Fruit fly (Drosophila melanogaster) whole organism, prepupa: Measurements from ENCODE around the gene Ask1.

Experiments used
- Blimp-1 ChIP-seq: fragments of 200-800 bp; sonication (Bioruptor generic); optimal IDR thresholded peaks from 3 replicates; lab custom pipeline; 2017; ENCODE audit warnings: missing biosample characterization, missing genetic modification characterization, mild to moderate bottlenecking, moderate library complexity, missing genetic modification reagents
- CG10631 ChIP-seq: fragments of 200-800 bp; sonication (Bioruptor generic); optimal IDR thresholded peaks from 2 replicates; lab custom pipeline; 2016; ENCODE audit warnings: missing biosample characterization, missing genetic modification characterization
- CG10669 ChIP-seq: fragments of 200-800 bp; sonication (Bioruptor generic); optimal IDR thresholded peaks from 3 replicates; lab custom pipeline; 2018; ENCODE audit warnings: missing biosample characterization, mild to moderate bottlenecking, missing genetic modification characterization, moderate library complexity
- CG11294 ChIP-seq: fragments of 200-800 bp; sonication (Bioruptor generic); IDR thresholded peaks from 2 replicates; pipeline ENCODE4 v1.3.6; 2022; ENCODE audit warnings: missing biosample characterization, missing genetic modification characterization
- CG11762 ChIP-seq: fragments of 200-800 bp; sonication (Bioruptor generic); optimal IDR thresholded peaks from 3 replicates; lab custom pipeline; 2016; ENCODE audit warnings: missing biosample characterization, missing genetic modification characterization; ENCODE audit not compliant: insufficient read depth
- CG11902 ChIP-seq: fragments of 200-800 bp; sonication (Bioruptor generic); optimal IDR thresholded peaks from 3 replicates; lab custom pipeline; 2016; ENCODE audit warnings: missing biosample characterization, missing genetic modification characterization
- CG15336 ChIP-seq: fragments of 200-800 bp; sonication (Bioruptor generic); IDR thresholded peaks from 2 replicates; pipeline ENCODE4 v1.3.6; 2022; ENCODE audit warnings: missing biosample characterization, missing genetic modification characterization
- CG1621 ChIP-seq: fragments of 200-800 bp; sonication (Bioruptor generic); optimal IDR thresholded peaks from 3 replicates; lab custom pipeline; 2018; ENCODE audit warnings: missing biosample characterization, mild to moderate bottlenecking, missing genetic modification characterization
- CG16779 ChIP-seq: fragments of 200-800 bp; sonication (Bioruptor generic); optimal IDR thresholded peaks from 3 replicates; lab custom pipeline; 2017; ENCODE audit warnings: missing biosample characterization, mild to moderate bottlenecking, missing genetic modification characterization
- CG3032 ChIP-seq: fragments of 200-800 bp; optimal IDR thresholded peaks from 2 replicates; lab custom pipeline; 2019; ENCODE audit warnings: missing biosample characterization, mild to moderate bottlenecking, missing genetic modification characterization, moderate library complexity
- CG34406 ChIP-seq: fragments of 200-800 bp; sonication (Bioruptor generic); optimal IDR thresholded peaks from 3 replicates; lab custom pipeline; 2016; ENCODE audit warnings: missing biosample characterization, missing genetic modification characterization
- CG4318 ChIP-seq: fragments of 200-800 bp; sonication (Bioruptor generic); optimal IDR thresholded peaks from 3 replicates; lab custom pipeline; 2017; ENCODE audit warnings: missing biosample characterization, mild to moderate bottlenecking, missing genetic modification characterization
- CG6276 ChIP-seq: fragments of 200-800 bp; sonication (Bioruptor generic); optimal IDR thresholded peaks from 2 replicates; lab custom pipeline; 2017; ENCODE audit warnings: missing biosample characterization, mild to moderate bottlenecking, missing genetic modification characterization
- CG6792 ChIP-seq: fragments of 200-800 bp; sonication (Bioruptor generic); optimal IDR thresholded peaks from 3 replicates; lab custom pipeline; 2016; ENCODE audit warnings: missing biosample characterization, missing genetic modification characterization
- CG6808 ChIP-seq: fragments of 200-800 bp; sonication (Bioruptor generic); optimal IDR thresholded peaks from 3 replicates; lab custom pipeline; 2017; ENCODE audit warnings: missing biosample characterization, missing genetic modification characterization, mild to moderate bottlenecking, moderate library complexity, missing genetic modification reagents
- CG6854 ChIP-seq: fragments of 200-800 bp; sonication (Bioruptor generic); optimal IDR thresholded peaks from 2 replicates; lab custom pipeline; 2017; ENCODE audit warnings: missing biosample characterization, mild to moderate bottlenecking, missing genetic modification characterization
- CG7368 ChIP-seq: fragments of 200-800 bp; sonication (Bioruptor generic); optimal IDR thresholded peaks from 3 replicates; lab custom pipeline; 2016; ENCODE audit warnings: missing biosample characterization, missing genetic modification characterization
- CG8119 ChIP-seq: fragments of 200-800 bp; sonication (Bioruptor generic); IDR thresholded peaks from 3 replicates; pipeline ENCODE4 v1.3.6; 2022; ENCODE audit warnings: missing biosample characterization, missing genetic modification characterization
- CG8319 ChIP-seq: fragments of 200-800 bp; sonication (Bioruptor generic); optimal IDR thresholded peaks from 3 replicates; lab custom pipeline; 2016; ENCODE audit warnings: missing biosample characterization, missing genetic modification characterization
- CG8632 ChIP-seq: fragments of 200-800 bp; sonication (Bioruptor generic); optimal IDR thresholded peaks from 3 replicates; lab custom pipeline; 2016; ENCODE audit warnings: missing biosample characterization, missing genetic modification characterization
- CG9139 ChIP-seq: fragments of 200-800 bp; sonication (Bioruptor generic); optimal IDR thresholded peaks from 3 replicates; lab custom pipeline; 2017; ENCODE audit warnings: missing biosample characterization, mild to moderate bottlenecking, missing genetic modification characterization
- Eip75B ChIP-seq: fragments of 200-800 bp; sonication (Bioruptor generic); optimal IDR thresholded peaks from 3 replicates; lab custom pipeline; 2016; ENCODE audit warnings: missing biosample characterization, missing genetic modification characterization
- Eip93F ChIP-seq: fragments of 200-800 bp; sonication (Bioruptor generic); optimal IDR thresholded peaks from 2 replicates; lab custom pipeline; 2016; ENCODE audit warnings: missing biosample characterization, mild to moderate bottlenecking, missing genetic modification characterization
- Ets21C ChIP-seq: fragments of 200-800 bp; sonication (Bioruptor generic); optimal IDR thresholded peaks from 3 replicates; lab custom pipeline; 2016; ENCODE audit warnings: missing biosample characterization, missing genetic modification characterization
- Ets96B ChIP-seq: fragments of 200-800 bp; optimal IDR thresholded peaks from 2 replicates; lab custom pipeline; 2019; ENCODE audit warnings: missing biosample characterization, mild to moderate bottlenecking, missing genetic modification characterization, moderate library complexity
- Gug ChIP-seq: fragments of 200-800 bp; sonication (Bioruptor generic); IDR thresholded peaks from 2 replicates; pipeline ENCODE4 v1.3.6; 2022; ENCODE audit warnings: missing biosample characterization, missing genetic modification characterization
- Hr38 ChIP-seq: sonication (Bioruptor generic); optimal IDR thresholded peaks from 2 replicates; lab custom pipeline; 2016; ENCODE audit warnings: missing biosample characterization, missing genetic modification characterization
- Hr39 ChIP-seq: fragments of 200-800 bp; sonication (Bioruptor generic); optimal IDR thresholded peaks from 2 replicates; lab custom pipeline; 2016; ENCODE audit warnings: missing biosample characterization, missing genetic modification characterization
- Hr4 ChIP-seq: fragments of 200-800 bp; sonication (Bioruptor generic); optimal IDR thresholded peaks from 3 replicates; lab custom pipeline; 2016; ENCODE audit warnings: missing biosample characterization, missing genetic modification characterization
- Lpt ChIP-seq: fragments of 200-800 bp; sonication (Bioruptor generic); optimal IDR thresholded peaks from 3 replicates; lab custom pipeline; 2016; ENCODE audit warnings: missing biosample characterization, missing genetic modification characterization
- Met ChIP-seq: fragments of 200-800 bp; sonication (Bioruptor generic); optimal IDR thresholded peaks from 3 replicates; lab custom pipeline; 2016; ENCODE audit warnings: missing biosample characterization, missing genetic modification characterization
- OdsH ChIP-seq: fragments of 200-800 bp; sonication (Bioruptor generic); optimal IDR thresholded peaks from 3 replicates; lab custom pipeline; 2016; ENCODE audit warnings: missing biosample characterization, missing genetic modification characterization
- Sox102F ChIP-seq: fragments of 200-800 bp; sonication (Bioruptor generic); optimal IDR thresholded peaks from 2 replicates; lab custom pipeline; 2016; ENCODE audit warnings: missing biosample characterization, mild to moderate bottlenecking, missing genetic modification characterization
- Sox14 ChIP-seq: fragments of 200-800 bp; sonication (Bioruptor generic); optimal IDR thresholded peaks from 3 replicates; lab custom pipeline; 2016; ENCODE audit warnings: missing biosample characterization, missing genetic modification characterization
- Sox15 ChIP-seq: fragments of 200-800 bp; sonication (Bioruptor generic); optimal IDR thresholded peaks from 3 replicates; lab custom pipeline; 2016; ENCODE audit warnings: missing biosample characterization, missing genetic modification characterization
- achi ChIP-seq: fragments of 200-800 bp; sonication (Bioruptor generic); optimal IDR thresholded peaks from 3 replicates; lab custom pipeline; 2016; ENCODE audit warnings: missing biosample characterization, missing genetic modification characterization
- acj6 ChIP-seq: fragments of 200-800 bp; sonication (Bioruptor generic); optimal IDR thresholded peaks from 3 replicates; lab custom pipeline; 2016; ENCODE audit warnings: missing biosample characterization, missing genetic modification characterization
- cyc ChIP-seq: fragments of 200-800 bp; sonication (Bioruptor generic); optimal IDR thresholded peaks from 3 replicates; lab custom pipeline; 2016; ENCODE audit warnings: missing biosample characterization, missing genetic modification characterization
- dac ChIP-seq: fragments of 200-800 bp; sonication (Bioruptor generic); optimal IDR thresholded peaks from 2 replicates; lab custom pipeline; 2017; ENCODE audit warnings: missing biosample characterization, mild to moderate bottlenecking, missing genetic modification characterization
- dsx ChIP-seq: fragments of 200-800 bp; optimal IDR thresholded peaks from 3 replicates; lab custom pipeline; 2019; ENCODE audit warnings: missing biosample characterization, mild to moderate bottlenecking, missing genetic modification characterization, moderate library complexity; ENCODE audit not compliant: poor library complexity, severe bottlenecking
- esn ChIP-seq: fragments of 200-800 bp; sonication (Bioruptor generic); optimal IDR thresholded peaks from 2 replicates; lab custom pipeline; 2016; ENCODE audit warnings: missing biosample characterization, mild to moderate bottlenecking, missing genetic modification characterization, moderate library complexity
- fd59A ChIP-seq: fragments of 200-800 bp; sonication (Bioruptor generic); optimal IDR thresholded peaks from 2 replicates; lab custom pipeline; 2017; ENCODE audit warnings: missing biosample characterization, mild to moderate bottlenecking, missing genetic modification characterization, missing genetic modification reagents
- fd85E ChIP-seq: fragments of 200-800 bp; sonication (Bioruptor generic); optimal IDR thresholded peaks from 3 replicates; lab custom pipeline; 2016; ENCODE audit warnings: missing biosample characterization, missing genetic modification characterization
- fkh ChIP-seq: fragments of 200-800 bp; sonication (Bioruptor generic); optimal IDR thresholded peaks from 3 replicates; lab custom pipeline; 2017; ENCODE audit warnings: missing biosample characterization, mild to moderate bottlenecking, missing genetic modification characterization, moderate library complexity
- net ChIP-seq: fragments of 200-800 bp; sonication (Bioruptor generic); optimal IDR thresholded peaks from 3 replicates; lab custom pipeline; 2016; ENCODE audit warnings: missing biosample characterization, missing genetic modification characterization
- pdm3 ChIP-seq: fragments of 200-800 bp; sonication (Bioruptor generic); optimal IDR thresholded peaks from 3 replicates; lab custom pipeline; 2016; ENCODE audit warnings: missing biosample characterization, missing genetic modification characterization
- salr ChIP-seq, 2 experiments: fragments of 200-800 bp; sonication (Bioruptor generic); optimal IDR thresholded peaks; 3 replicates each; lab custom pipeline; 2016 to 2018; ENCODE audit warnings: missing biosample characterization in 2 of 2, missing genetic modification characterization in 2 of 2, mild to moderate bottlenecking in 1 of 2
- svp ChIP-seq: fragments of 200-800 bp; sonication (Bioruptor generic); peaks from one replicate; lab custom pipeline; 2016; ENCODE audit warnings: missing biosample characterization, missing genetic modification characterization
- topi ChIP-seq: fragments of 200-800 bp; sonication (Bioruptor generic); optimal IDR thresholded peaks from 3 replicates; lab custom pipeline; 2016; ENCODE audit warnings: missing biosample characterization, missing genetic modification characterization
- vri ChIP-seq: fragments of 200-800 bp; sonication (Bioruptor generic); optimal IDR thresholded peaks from 3 replicates; lab custom pipeline; 2016; ENCODE audit warnings: missing biosample characterization, mild to moderate bottlenecking, missing genetic modification characterization

Ask1 gene

dm6 chr3R:19904865-19905373 lies 25.4 kb downstream of the Ask1 start, which contains the start of the genes Surf6 and RhoGAP92B (continued):
- TF ChIP-seq CG6854 (GFP tag; lab: Kevin White, UChicago) (peak; percentile 77), Hr4 (GFP tag; lab: Kevin White, UChicago) (peak; percentile 51), CG1621 (tag; lab: Kevin White, UChicago) (peak; percentile 97), CG11902 (peak; percentile 19), CG10631 (GFP tag; lab: Kevin White, UChicago) (no peak), Sox14 (peak; percentile 76), fkh (GFP tag; lab: Kevin White, UChicago) (peak; percentile 60), CG3032 (tag; lab: Kevin White, UChicago) (peak; percentile 53), Eip75B (GFP tag; lab: Kevin White, UChicago) (peak; percentile 73), Eip93F (GFP tag; lab: Kevin White, UChicago) (no peak), fd59A (GFP tag; lab: Kevin White, UChicago) (no peak), CG8119 (GFP tag; lab: Robert Waterston, UW) (peak; percentile 23; the same call in 1 of the 3 replicates), dac (GFP tag; lab: Kevin White, UChicago) (no peak), topi (GFP tag; lab: Kevin White, UChicago) (peak; percentile 67), CG8632 (GFP tag; lab: Kevin White, UChicago) (no peak), vri (peak; percentile 66), CG7368 (GFP tag; lab: Kevin White, UChicago) (peak; percentile 6), CG8319 (peak; percentile 42), CG4318 (GFP tag; lab: Kevin White, UChicago) (no peak), cyc (peak; percentile 55), svp (GFP tag; lab: Kevin White, UChicago) (peak; percentile 95), Ets96B (tag; lab: Kevin White, UChicago) (peak; percentile 31), CG6792 (GFP tag; lab: Kevin White, UChicago) (peak; percentile 47), Gug (GFP tag; lab: Robert Waterston, UW) (0 out of 2 replicates have a peak, but pooled peaks have one; percentile 22), Sox15 (GFP tag; lab: Kevin White, UChicago) (peak; percentile 27), salr (GFP tag; optimal IDR thresholded peaks at IDR 0.05; lab: Kevin White, UChicago) (no peak), net (GFP tag; lab: Kevin White, UChicago) (peak; percentile 62), CG6808 (GFP tag; lab: Kevin White, UChicago) (peak; percentile 52), Hr39 (GFP tag; lab: Kevin White, UChicago) (peak; percentile 71), esn (GFP tag; lab: Kevin White, UChicago) (peak; percentile 50), CG34406 (GFP tag; lab: Kevin White, UChicago) (peak; percentile 35), CG11762 (GFP tag; lab: Kevin White, UChicago) (no peak), pdm3 (GFP tag; lab: Kevin White, UChicago) (no peak), CG15336 (GFP tag; lab: Robert Waterston, UW) (0 out of 2 replicates have a peak, but pooled peaks have one; percentile 36), OdsH (GFP tag; lab: Kevin White, UChicago) (peak; percentile 42), fd85E (GFP tag; lab: Kevin White, UChicago) (peak; percentile 29), CG9139 (GFP tag; lab: Kevin White, UChicago) (peak; percentile 44), acj6 (GFP tag; lab: Kevin White, UChicago) (peak; percentile 42), CG10669 (peak; percentile 13), CG6276 (GFP tag; lab: Kevin White, UChicago) (no peak)

- TF ChIP-seq Blimp-1 (GFP tag; lab: Kevin White, UChicago) = peak; percentile 59
- TF ChIP-seq Ets96B (tag; lab: Kevin White, UChicago) = peak; percentile 80
- peak; percentile 92 for TF ChIP-seq pdm3 (GFP tag; lab: Kevin White, UChicago)
- TF ChIP-seq Sox14 = peak; percentile 89
- TF ChIP-seq Met (GFP tag; lab: Kevin White, UChicago) = peak; percentile 87
- TF ChIP-seq CG8319 = peak; percentile 86
- peak; percentile 86 for TF ChIP-seq CG8119 (GFP tag; lab: Robert Waterston, UW)
- TF ChIP-seq Sox102F (GFP tag; lab: Kevin White, UChicago) = peak; percentile 90
- TF ChIP-seq acj6 (GFP tag; lab: Kevin White, UChicago) = peak; percentile 89
- TF ChIP-seq achi (GFP tag; lab: Kevin White, UChicago) = peak; percentile 87
- TF ChIP-seq net (GFP tag; lab: Kevin White, UChicago) = peak; percentile 86
- TF ChIP-seq CG11294 (GFP tag; lab: Robert Waterston, UW) = peak; percentile 84
- peak; percentile 65 for TF ChIP-seq Lpt (GFP tag; lab: Kevin White, UChicago)
- peak; percentile 89 for TF ChIP-seq Ets21C (GFP tag; lab: Kevin White, UChicago)
- no peak for TF ChIP-seq Hr38 (GFP tag; lab: Kevin White, UChicago)
- TF ChIP-seq CG16779 = peak; percentile 68
- peak; percentile 64 for TF ChIP-seq dsx (GFP tag; lab: Kevin White, UChicago)
Observed at dm6 chr3R:19905932-19906439, 26.5 kb downstream of the Ask1 start.
